Worm (Caenorhabditis elegans): ENCODE data around the gene F23H11.7.
A peak's percentile ranks its signal among the peaks of the same experiment; 100 is the strongest.
"Not testable (repeated sequence)": the region's sequence is repeated elsewhere in the genome, so short reads cannot be mapped to it uniquely, and the experiment has no call there.

The F23H11.7 gene

DNA sequence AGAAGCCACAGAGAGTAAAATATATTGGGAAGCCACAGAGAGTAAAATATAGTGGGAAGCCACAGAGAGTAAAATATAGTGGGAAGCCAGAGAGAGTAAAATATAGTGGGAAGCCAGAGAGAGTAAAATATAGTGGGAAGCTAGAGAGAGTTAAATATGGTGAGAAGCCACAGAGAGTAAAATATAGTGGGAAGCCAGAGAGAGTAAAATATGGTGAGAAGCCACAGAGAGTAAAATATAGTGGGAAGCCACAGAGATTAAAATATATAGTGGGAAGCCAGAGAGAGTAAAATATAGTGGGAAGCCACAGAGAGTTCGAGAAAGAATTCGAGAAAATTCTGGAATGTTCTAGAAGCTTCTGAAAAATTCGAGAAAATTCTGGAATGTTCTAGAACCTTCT, 12.2 kb upstream of the F23H11.7 start:
- peak; percentile 18 for TF ChIP-seq sma-9 (GFP tag; optimal IDR thresholded peaks at IDR 0.05)
- not testable (repeated sequence) for TF ChIP-seq sma-9 (tag; optimal IDR thresholded peaks at IDR 0.05)

DNA sequence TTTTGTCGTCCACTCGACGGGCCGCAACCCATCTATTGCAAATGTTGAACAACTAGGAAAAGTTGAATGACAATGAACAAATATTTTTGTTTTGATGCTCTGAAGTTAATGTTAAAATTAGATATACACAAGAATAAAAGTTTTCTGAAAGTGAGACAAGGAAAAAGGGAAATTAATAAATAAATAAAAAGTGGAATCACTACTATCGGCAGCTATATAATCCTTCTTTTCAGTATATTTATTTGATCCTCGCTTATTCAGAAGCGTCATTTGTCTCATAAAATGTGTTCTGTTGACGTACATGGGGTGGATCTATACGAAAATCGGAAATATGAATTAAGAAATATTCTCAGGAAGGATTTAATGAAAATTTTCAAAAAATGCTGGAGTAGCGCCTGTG, 7.0 kb upstream of the F23H11.7 start, which contains the start of gene pef-1:
pef-1 (minus strand) TSS at position 101 of the 400 bp plus-strand sequence.
- TF ChIP-seq lin-39 (tag; optimal IDR thresholded peaks at IDR 0.05) (no peak), nhr-77 (tag; optimal IDR thresholded peaks at IDR 0.05) (no peak), fos-1 (tag; optimal IDR thresholded peaks at IDR 0.05) (no peak), zag-1 (tag; optimal IDR thresholded peaks at IDR 0.05) (no peak), egl-27 (tag; optimal IDR thresholded peaks at IDR 0.05) (no peak), unc-39 (tag; optimal IDR thresholded peaks at IDR 0.05) (no peak), nhr-10 (tag; optimal IDR thresholded peaks at IDR 0.05) (no peak), gmeb-1 (tag; optimal IDR thresholded peaks at IDR 0.05) (no peak), nhr-6 (tag; optimal IDR thresholded peaks at IDR 0.05) (no peak), blmp-1 (tag; optimal IDR thresholded peaks at IDR 0.05; ENCODE audit: insufficient read depth) (no peak), mbf-1 (tag; optimal IDR thresholded peaks at IDR 0.05) (no peak), nhr-23 (tag; optimal IDR thresholded peaks at IDR 0.05) (no peak), ztf-11 (tag; optimal IDR thresholded peaks at IDR 0.05) (no peak), lin-13 (GFP tag; optimal IDR thresholded peaks at IDR 0.05) (no peak), unc-62 (GFP tag; optimal IDR thresholded peaks at IDR 0.05) (no peak), ztf-4 (tag; optimal IDR thresholded peaks at IDR 0.05) (no peak), sma-9 (GFP tag; optimal IDR thresholded peaks at IDR 0.05) (no peak), sma-9 (tag; optimal IDR thresholded peaks at IDR 0.05) (no peak), elt-3 (tag; optimal IDR thresholded peaks at IDR 0.05) (no peak), alr-1 (tag; optimal IDR thresholded peaks at IDR 0.05) (no peak), lin-11 (tag; optimal IDR thresholded peaks at IDR 0.05) (no peak)

DNA sequence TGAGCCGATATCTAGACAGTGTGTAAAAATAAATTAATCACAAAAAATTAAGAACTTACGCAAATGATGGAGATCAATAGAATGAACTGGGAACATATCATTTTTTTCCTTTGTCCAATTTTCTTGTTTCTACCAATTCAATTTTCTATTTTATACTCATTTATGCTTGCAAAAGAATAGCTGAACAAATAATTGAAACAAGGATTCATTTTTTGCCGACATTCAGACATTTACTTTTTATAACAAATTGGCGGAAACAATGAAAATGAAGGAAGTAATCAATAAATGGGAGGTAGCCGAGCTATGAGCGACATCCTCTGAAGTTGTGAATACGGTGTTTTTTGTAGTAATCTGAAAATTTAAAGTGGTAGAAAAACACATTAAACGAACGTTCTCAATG, 2.3 kb downstream of the F23H11.7 start, which contains the start of gene idpp-13:
idpp-13 (minus strand) TSS at position 101 of the 400 bp plus-strand sequence.
- no peak for TF ChIP-seq nhr-6 (tag; optimal IDR thresholded peaks at IDR 0.05)
- no peak for TF ChIP-seq C34F6.9 (tag; optimal IDR thresholded peaks at IDR 0.05)
- TF ChIP-seq ztf-11 (tag; optimal IDR thresholded peaks at IDR 0.05) = no peak
- no peak for TF ChIP-seq lin-39 (tag; optimal IDR thresholded peaks at IDR 0.05)
- TF ChIP-seq unc-55 (GFP tag; optimal IDR thresholded peaks at IDR 0.05) = no peak
- TF ChIP-seq nhr-21 (tag; optimal IDR thresholded peaks at IDR 0.05) = no peak
- TF ChIP-seq egl-27 (tag; optimal IDR thresholded peaks at IDR 0.05) = no peak

- TF ChIP-seq blmp-1 (tag; optimal IDR thresholded peaks at IDR 0.05; ENCODE audit: insufficient read depth) = no peak
- TF ChIP-seq lsy-2 (tag; optimal IDR thresholded peaks at IDR 0.05) = peak in 1 of 2 experiments; percentile 70
- no peak for TF ChIP-seq skn-1 (tag; optimal IDR thresholded peaks at IDR 0.05)
- TF ChIP-seq alr-1 (tag; optimal IDR thresholded peaks at IDR 0.05) = no peak
- TF ChIP-seq peb-1 (tag; optimal IDR thresholded peaks at IDR 0.05) = no peak
- TF ChIP-seq ztf-4 (tag; optimal IDR thresholded peaks at IDR 0.05) = no peak
- TF ChIP-seq sma-9 (GFP tag; optimal IDR thresholded peaks at IDR 0.05) = no peak
- TF ChIP-seq sma-9 (tag; optimal IDR thresholded peaks at IDR 0.05) = no peak
- TF ChIP-seq nhr-12 (tag; optimal IDR thresholded peaks at IDR 0.05) = no peak
- TF ChIP-seq snpc-4 (tag; optimal IDR thresholded peaks at IDR 0.05) = no peak
- no peak for TF ChIP-seq ceh-82 (tag; optimal IDR thresholded peaks at IDR 0.05)
- TF ChIP-seq C34F6.9 (tag; optimal IDR thresholded peaks at IDR 0.05) = peak; percentile 63
- TF ChIP-seq nhr-6 (tag; optimal IDR thresholded peaks at IDR 0.05) = no peak
- TF ChIP-seq unc-55 (GFP tag; optimal IDR thresholded peaks at IDR 0.05) = peak; percentile 69
- TF ChIP-seq ama-1 (optimal IDR thresholded peaks at IDR 0.05) = no peak
- TF ChIP-seq lin-39 (tag; optimal IDR thresholded peaks at IDR 0.05) = no peak
- TF ChIP-seq ceh-16 (tag; optimal IDR thresholded peaks at IDR 0.05) = no peak
- no peak for TF ChIP-seq nhr-77 (tag; optimal IDR thresholded peaks at IDR 0.05)
- TF ChIP-seq unc-62 (GFP tag; optimal IDR thresholded peaks at IDR 0.05) = no peak
- TF ChIP-seq nhr-11 (tag; optimal IDR thresholded peaks at IDR 0.05) = no peak
- TF ChIP-seq mdl-1 (tag; optimal IDR thresholded peaks at IDR 0.05) = no peak
- no peak for TF ChIP-seq ztf-1 (GFP tag; conservative IDR thresholded peaks at IDR 0.05)
- no peak for TF ChIP-seq sem-4 (tag; optimal IDR thresholded peaks at IDR 0.05)
- peak; percentile 4 for TF ChIP-seq nhr-129 (tag; optimal IDR thresholded peaks at IDR 0.05)
- no peak for TF ChIP-seq nhr-10 (tag; optimal IDR thresholded peaks at IDR 0.05)
- TF ChIP-seq gmeb-1 (tag; optimal IDR thresholded peaks at IDR 0.05) = no peak
- no peak for TF ChIP-seq zag-1 (tag; optimal IDR thresholded peaks at IDR 0.05)
- peak; percentile 23 for TF ChIP-seq crh-2 (tag; optimal IDR thresholded peaks at IDR 0.05)
- no peak for TF ChIP-seq R02D3.7 (tag; optimal IDR thresholded peaks at IDR 0.05)
- TF ChIP-seq sma-3 (GFP tag; optimal IDR thresholded peaks at IDR 0.05) = no peak
These were observed 8.5 kb downstream of the F23H11.7 start, which contains the start of the genes F23H11.5 and bra-2 for ce11 chrIII:910540-911311. TSS of gene F23H11.5 (minus strand) at chrIII:910590. TSS of gene bra-2 (plus strand) at chrIII:911261.
